Worm (Caenorhabditis elegans) whole organism, L4/young adult: ENCODE results near the gene F56C9.10.

Experiments
- W03F9.2 ChIP-seq: fragments of 150-350 bp; optimal IDR thresholded peaks from 2 replicates; lab custom pipeline; 2014; ENCODE audit warnings: missing biosample characterization, missing genetic modification characterization
- him-1 ChIP-seq: sonication (generic microtip); optimal IDR thresholded peaks from 2 replicates; lab custom pipeline; 2016; ENCODE audit warnings: missing genotype, missing genetic modification reagents, missing genetic modification characterization, missing compliant biosample characterization

- TF ChIP-seq him-1 (tag; lab: Kevin White, UChicago) (no peak), W03F9.2 (tag; lab: Kevin White, UChicago) (no peak)
These were observed 45.0 kb upstream of the F56C9.10 start for ce11 chrIII:7380120-7380519.
